Worm (Caenorhabditis elegans) whole organism, L2 larva: Measurements from ENCODE around the gene E04D5.4.

ENCODE experiments used
- C34F6.9 ChIP-seq: fragments of 150-350 bp; optimal IDR thresholded peaks from 2 replicates; lab custom pipeline; 2014; ENCODE audit warnings: missing biosample characterization, missing genetic modification characterization
- F13H6.1 ChIP-seq: sonication (generic microtip); optimal IDR thresholded peaks from 2 replicates; lab custom pipeline; 2016; ENCODE audit warnings: missing genetic modification characterization, missing compliant biosample characterization
- ZK546.5 ChIP-seq: sonication (generic microtip); optimal IDR thresholded peaks from 2 replicates; lab custom pipeline; 2017; ENCODE audit warnings: missing biosample characterization, missing genetic modification characterization
- aly-2 ChIP-seq: fragments of 150-350 bp; optimal IDR thresholded peaks from 2 replicates; lab custom pipeline; 2014; ENCODE audit warnings: missing biosample characterization, missing genetic modification characterization
- blmp-1 ChIP-seq: sonication (generic microtip); optimal IDR thresholded peaks from 2 replicates; lab custom pipeline; 2017; ENCODE audit warnings: missing genetic modification characterization, mild to moderate bottlenecking, missing compliant biosample characterization, antibody characterized with exemption, moderate library complexity; ENCODE audit not compliant: insufficient read depth
- ceh-82 ChIP-seq: fragments of 150-350 bp; optimal IDR thresholded peaks from 2 replicates; lab custom pipeline; 2014; ENCODE audit warnings: missing biosample characterization, missing genetic modification characterization
- crh-2 ChIP-seq: sonication (generic microtip); optimal IDR thresholded peaks from 2 replicates; lab custom pipeline; 2017; ENCODE audit warnings: missing biosample characterization, missing genetic modification characterization
- dmd-4 ChIP-seq: sonication (generic microtip); optimal IDR thresholded peaks from 2 replicates; lab custom pipeline; 2017; ENCODE audit warnings: missing biosample characterization, missing genetic modification characterization
- egl-27 ChIP-seq: sonication (generic microtip); optimal IDR thresholded peaks from 3 replicates; lab custom pipeline; 2017; ENCODE audit warnings: missing biosample characterization, missing genetic modification reagents, missing genetic modification characterization
- fos-1 ChIP-seq: fragments of 150-350 bp; optimal IDR thresholded peaks from 2 replicates; lab custom pipeline; 2014; ENCODE audit warnings: missing biosample characterization, missing genetic modification characterization
- gmeb-1 ChIP-seq: fragments of 150-350 bp; optimal IDR thresholded peaks from 2 replicates; lab custom pipeline; 2014; ENCODE audit warnings: missing biosample characterization, missing genetic modification characterization
- lin-11 ChIP-seq: fragments of 150-350 bp; sonication (generic microtip); optimal IDR thresholded peaks from 2 replicates; lab custom pipeline; 2014; ENCODE audit warnings: missing biosample characterization, missing genetic modification characterization, inconsistent platforms, mixed read lengths
- lin-13 ChIP-seq: fragments of 150-350 bp; optimal IDR thresholded peaks from 2 replicates; lab custom pipeline; 2014; ENCODE audit warnings: missing biosample characterization, missing genetic modification reagents, missing genetic modification characterization
- lsy-2 ChIP-seq, 2 experiments: fragments of 150-350 bp in 1 of 2; sonication (generic microtip) in 1 of 2; optimal IDR thresholded peaks; 2 replicates each; lab custom pipeline; 2014 to 2017; ENCODE audit warnings: missing biosample characterization in 2 of 2, missing genetic modification characterization in 2 of 2
- mab-5 ChIP-seq: fragments of 150-350 bp; optimal IDR thresholded peaks from 2 replicates; lab custom pipeline; 2014; ENCODE audit warnings: missing biosample characterization, missing genetic modification characterization
- mbf-1 ChIP-seq: sonication (generic microtip); optimal IDR thresholded peaks from 2 replicates; lab custom pipeline; 2017; ENCODE audit warnings: missing biosample characterization, missing genetic modification characterization
- mdl-1 ChIP-seq, 2 experiments: fragments of 150-350 bp in 1 of 2; sonication (generic microtip) in 1 of 2; optimal IDR thresholded peaks; 2 replicates each; lab custom pipeline; 2017; ENCODE audit warnings: missing biosample characterization in 2 of 2, missing genetic modification characterization in 2 of 2
- nhr-10 ChIP-seq: sonication (generic microtip); optimal IDR thresholded peaks from 2 replicates; lab custom pipeline; 2017; ENCODE audit warnings: missing biosample characterization, missing genetic modification characterization
- nhr-11 ChIP-seq: fragments of 150-350 bp; optimal IDR thresholded peaks from 2 replicates; lab custom pipeline; 2014; ENCODE audit warnings: missing biosample characterization, missing genetic modification characterization
- nhr-12 ChIP-seq: fragments of 150-350 bp; optimal IDR thresholded peaks from 2 replicates; lab custom pipeline; 2014; ENCODE audit warnings: missing biosample characterization, missing genetic modification characterization
- nhr-129 ChIP-seq: fragments of 150-350 bp; optimal IDR thresholded peaks from 2 replicates; lab custom pipeline; 2014; ENCODE audit warnings: missing biosample characterization, missing genetic modification characterization
- nhr-21 ChIP-seq: fragments of 150-350 bp; optimal IDR thresholded peaks from 2 replicates; lab custom pipeline; 2014; ENCODE audit warnings: missing biosample characterization, missing genetic modification characterization
- nhr-23 ChIP-seq: fragments of 150-350 bp; optimal IDR thresholded peaks from 2 replicates; lab custom pipeline; 2014; ENCODE audit warnings: missing biosample characterization, missing genetic modification reagents, missing genetic modification characterization
- nhr-25 ChIP-seq: fragments of 150-350 bp; sonication (generic microtip); optimal IDR thresholded peaks from 3 replicates; lab custom pipeline; 2014; ENCODE audit warnings: missing biosample characterization, missing genetic modification characterization
- nhr-77 ChIP-seq: fragments of 150-350 bp; optimal IDR thresholded peaks from 2 replicates; lab custom pipeline; 2014; ENCODE audit warnings: missing biosample characterization, missing genetic modification characterization
- peb-1 ChIP-seq: fragments of 150-350 bp; optimal IDR thresholded peaks from 2 replicates; lab custom pipeline; 2014; ENCODE audit warnings: missing biosample characterization, missing genetic modification characterization
- sem-4 ChIP-seq: fragments of 150-350 bp; optimal IDR thresholded peaks from 2 replicates; lab custom pipeline; 2014; ENCODE audit warnings: missing biosample characterization, missing genetic modification reagents, missing genetic modification characterization
- sma-3 ChIP-seq: sonication (generic microtip); optimal IDR thresholded peaks from 2 replicates; lab custom pipeline; 2016; ENCODE audit warnings: missing genetic modification reagents, missing genetic modification characterization, missing compliant biosample characterization
- sma-9 ChIP-seq, 2 experiments: fragments of 150-350 bp in 1 of 2; sonication (generic microtip) in 1 of 2; optimal IDR thresholded peaks; 2 replicates each; lab custom pipeline; 2014 to 2016; ENCODE audit warnings: missing genetic modification characterization in 2 of 2, mild to moderate bottlenecking in 1 of 2, missing biosample characterization in 1 of 2, missing compliant biosample characterization in 1 of 2, missing genetic modification reagents in 1 of 2, moderate library complexity in 1 of 2
- snpc-4 ChIP-seq: fragments of 150-350 bp; optimal IDR thresholded peaks from 2 replicates; lab custom pipeline; 2014; ENCODE audit warnings: missing biosample characterization, missing genetic modification characterization
- unc-55 ChIP-seq: fragments of 150-350 bp; sonication (generic microtip); optimal IDR thresholded peaks from 3 replicates; lab custom pipeline; 2014; ENCODE audit warnings: missing biosample characterization, missing genetic modification reagents, missing genetic modification characterization
- zag-1 ChIP-seq: fragments of 150-350 bp; optimal IDR thresholded peaks from 2 replicates; lab custom pipeline; 2014; ENCODE audit warnings: missing biosample characterization, missing genetic modification characterization
- ztf-1 ChIP-seq: fragments of 200-800 bp; sonication (Bioruptor generic); conservative IDR thresholded peaks from 2 replicates; pipeline ENCODE4 v1.3.6; 2022; ENCODE audit warnings: missing genetic modification characterization, missing compliant biosample characterization
- ztf-11 ChIP-seq: sonication (generic microtip); optimal IDR thresholded peaks from 2 replicates; lab custom pipeline; 2017; ENCODE audit warnings: missing biosample characterization, missing genetic modification characterization

E04D5.4 gene

ce11 chrII:10439976-10440375, at the start of gene E04D5.4:
E04D5.4 (plus strand) TSS chrII:10440276.
- TF ChIP-seq egl-27: no peak
- no peak for TF ChIP-seq nhr-11 (tag; lab: Kevin White, UChicago)
- TF ChIP-seq nhr-21: no peak
- TF ChIP-seq nhr-10: no peak
- TF ChIP-seq nhr-23 (tag; lab: Kevin White, UChicago): no peak

DNA sequence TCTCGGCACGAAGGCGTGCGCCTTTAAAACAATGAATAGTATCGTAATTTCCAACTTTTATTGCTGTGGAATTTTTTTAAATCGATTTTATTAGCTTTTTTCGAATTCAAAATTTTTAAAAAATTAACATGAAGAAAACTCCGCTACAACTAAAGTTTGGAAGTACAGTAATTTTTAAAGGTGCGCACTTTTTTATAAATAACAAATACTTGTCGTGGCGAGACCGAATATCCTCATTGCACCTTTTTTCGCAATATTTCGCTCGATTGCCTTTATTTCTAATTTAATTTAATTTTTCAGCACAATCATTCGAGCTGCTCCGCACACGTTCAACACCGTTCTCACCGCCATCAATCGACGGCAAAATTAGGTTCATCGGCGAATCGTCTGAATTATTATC, 49.2 kb upstream of the E04D5.4 start, which contains the start of the genes T09F3.2 and T09F3.7:
TSS of gene T09F3.2 (plus strand) at position 301 of the 400 bp plus-strand sequence.
TSS of gene T09F3.7 (plus strand) at position 315 of the 400 bp plus-strand sequence.
- TF ChIP-seq nhr-12 (tag; lab: Kevin White, UChicago) (no peak), zag-1 (tag; lab: Kevin White, UChicago) (no peak), nhr-21 (no peak), blmp-1 (no peak), mdl-1 (tag; optimal IDR thresholded peaks at IDR 0.05; lab: Kevin White, UChicago) (no peak), lin-11 (tag; lab: Kevin White, UChicago) (no peak), egl-27 (no peak), mab-5 (tag; lab: Kevin White, UChicago) (no peak), lsy-2 (tag; optimal IDR thresholded peaks at IDR 0.05; lab: Kevin White, UChicago) (no peak), mbf-1 (tag; lab: Kevin White, UChicago) (no peak), sem-4 (tag; lab: Kevin White, UChicago) (no peak), sma-3 (GFP tag; lab: Kevin White, UChicago) (no peak), crh-2 (tag; lab: Kevin White, UChicago) (no peak), ceh-82 (tag; lab: Kevin White, UChicago) (no peak), dmd-4 (tag; lab: Kevin White, UChicago) (no peak), ZK546.5 (tag; lab: Kevin White, UChicago) (no peak)

DNA sequence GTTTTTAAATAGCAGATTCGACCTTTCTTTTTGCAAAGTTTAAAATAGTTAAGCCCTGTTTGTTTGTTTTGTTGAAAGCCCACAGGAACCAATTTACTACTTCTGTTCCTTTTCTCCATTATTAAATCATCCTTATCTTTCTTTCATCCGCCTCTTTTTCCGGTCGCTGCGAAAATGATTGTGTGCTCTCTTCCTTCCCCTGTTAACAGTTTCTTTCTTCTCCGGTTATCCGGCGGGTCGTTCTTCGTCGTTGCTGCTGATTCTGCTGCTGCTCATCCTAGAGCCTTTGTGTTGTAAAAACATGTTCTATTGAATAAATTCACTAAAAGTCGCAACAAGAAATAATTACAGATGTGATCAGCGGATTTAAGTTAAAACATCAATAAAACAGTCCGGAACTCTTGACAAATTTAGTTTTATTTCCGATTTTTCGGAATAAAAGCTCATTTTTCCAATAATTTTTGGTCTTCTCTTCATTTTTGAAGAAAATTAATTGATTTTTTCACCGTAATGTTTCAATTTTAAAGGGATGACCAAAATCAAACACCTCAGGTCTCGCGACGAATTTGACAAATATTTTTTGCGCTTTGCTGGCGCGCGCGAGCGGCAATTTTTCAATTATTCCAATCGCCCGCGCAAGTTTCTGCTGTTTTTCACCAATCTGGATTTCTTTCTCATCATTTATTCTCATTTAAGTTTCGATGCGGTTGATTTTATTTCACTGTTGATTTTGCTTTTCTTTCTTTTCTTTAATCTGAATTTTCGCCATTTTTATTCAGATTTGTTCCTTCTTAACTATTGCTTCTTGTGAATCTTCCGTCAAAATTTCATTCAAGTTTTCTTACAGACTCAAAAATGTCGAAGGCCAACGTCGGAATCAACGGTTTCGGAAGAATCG, 46.5 kb upstream of the E04D5.4 start, which contains the start of gene gpd-1:
TSS of gene gpd-1 (plus strand) at position 848 of the 898 bp plus-strand sequence.
- TF ChIP-seq nhr-129 (tag; lab: Kevin White, UChicago) (no peak), nhr-12 (tag; lab: Kevin White, UChicago) (no peak), snpc-4 (tag; lab: Kevin White, UChicago) (no peak), F13H6.1 (no peak), mbf-1 (tag; lab: Kevin White, UChicago) (no peak), peb-1 (no peak), ztf-11 (tag; lab: Kevin White, UChicago) (no peak), nhr-25 (tag; lab: Kevin White, UChicago) (no peak), nhr-77 (tag; lab: Kevin White, UChicago) (no peak), ztf-1 (GFP tag; lab: Robert Waterston, UW) (no peak), dmd-4 (tag; lab: Kevin White, UChicago) (no peak), ceh-82 (tag; lab: Kevin White, UChicago) (no peak), sem-4 (tag; lab: Kevin White, UChicago) (no peak), fos-1 (tag; lab: Kevin White, UChicago) (no peak), sma-3 (GFP tag; lab: Kevin White, UChicago) (no peak), lin-13 (GFP tag; lab: Kevin White, UChicago) (no peak), nhr-23 (tag; lab: Kevin White, UChicago) (no peak), lsy-2 (tag; optimal IDR thresholded peaks at IDR 0.05; lab: Kevin White, UChicago) (no peak), aly-2 (no peak)

- TF ChIP-seq gmeb-1 (tag; lab: Kevin White, UChicago) (peak; percentile 72), C34F6.9 (peak; percentile 43), crh-2 (tag; lab: Kevin White, UChicago) (peak; percentile 63), sma-9 (GFP tag; optimal IDR thresholded peaks at IDR 0.05; lab: Kevin White, UChicago) (peak; percentile 87), sma-9 (tag; optimal IDR thresholded peaks at IDR 0.05; lab: Kevin White, UChicago) (no peak), lin-13 (GFP tag; lab: Kevin White, UChicago) (peak; percentile 56), mbf-1 (tag; lab: Kevin White, UChicago) (no peak), nhr-25 (tag; lab: Kevin White, UChicago) (peak; percentile 65), lsy-2 (tag; optimal IDR thresholded peaks at IDR 0.05; lab: Kevin White, UChicago) (peak; percentile 18 to 75), unc-55 (GFP tag; lab: Kevin White, UChicago) (peak; percentile 81), sem-4 (tag; lab: Kevin White, UChicago) (peak; percentile 19), lin-11 (tag; lab: Kevin White, UChicago) (no peak), F13H6.1 (peak; percentile 45), blmp-1 (no peak), sma-3 (GFP tag; lab: Kevin White, UChicago) (peak; percentile 65)
- TF ChIP-seq, all 48 proteins: peak for 11
These were observed 44.7 kb upstream of the E04D5.4 start, which contains the start of gene T09F3.4 for ce11 chrII:10395303-10395757. T09F3.4 (plus strand) TSS chrII:10395707.
